Worm (Caenorhabditis elegans): Measurements from ENCODE around the gene F10D7.5.

Gene F10D7.5

DNA sequence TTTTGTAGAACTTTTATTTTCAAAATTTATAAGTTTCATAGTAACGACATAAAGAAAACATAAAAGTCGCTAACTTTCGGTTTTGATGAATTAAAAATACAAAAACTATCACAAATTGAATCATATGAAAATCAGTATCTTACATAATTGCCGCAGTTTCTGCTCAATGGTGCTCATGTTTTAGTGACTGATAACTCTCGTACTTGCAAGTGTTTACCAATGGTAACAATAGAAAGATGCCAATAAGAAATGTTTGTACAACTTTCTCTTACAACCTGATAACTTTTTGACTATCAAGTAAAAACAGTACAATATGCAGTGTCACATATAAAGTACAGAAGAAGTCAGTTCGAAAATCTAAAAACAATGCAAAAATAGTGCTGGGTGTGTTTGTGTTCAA lies 5.3 kb downstream of the F10D7.5 start (continued):
- TF ChIP-seq nhr-11 (tag; optimal IDR thresholded peaks at IDR 0.05): no peak

DNA sequence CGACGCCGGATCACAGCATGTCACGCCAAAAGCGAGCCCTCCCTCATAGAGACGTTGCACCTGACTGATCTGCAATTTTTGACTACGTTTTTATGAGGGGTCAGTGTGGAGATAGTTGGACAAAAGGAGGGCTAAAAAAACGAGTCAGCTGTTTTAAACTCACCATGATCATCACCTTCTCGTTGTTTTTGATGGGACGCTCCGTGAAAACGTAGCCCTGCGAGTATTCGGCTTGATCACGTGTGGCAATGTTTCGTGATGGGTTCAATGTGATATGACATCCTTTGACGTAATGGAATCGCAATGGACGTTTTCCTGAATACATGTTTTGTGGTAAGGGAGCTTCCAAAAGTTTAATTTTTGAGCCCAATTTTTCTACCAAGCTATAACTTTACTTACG lies 6.3 kb downstream of the F10D7.5 start:
- TF ChIP-seq pat-9 (tag; optimal IDR thresholded peaks at IDR 0.05) (no peak), fkh-6 (tag; optimal IDR thresholded peaks at IDR 0.05) (no peak), zip-5 (tag; optimal IDR thresholded peaks at IDR 0.05) (no peak), ceh-30 (tag; optimal IDR thresholded peaks at IDR 0.05) (no peak), ceh-24 (tag; optimal IDR thresholded peaks at IDR 0.05) (no peak), pax-1 (tag; optimal IDR thresholded peaks at IDR 0.05) (no peak), ceh-9 (tag; optimal IDR thresholded peaks at IDR 0.05) (no peak), pag-3 (tag; optimal IDR thresholded peaks at IDR 0.05; ENCODE audit: borderline replicate concordance) (no peak), hlh-15 (tag; optimal IDR thresholded peaks at IDR 0.05) (no peak), unc-3 (GFP tag; conservative IDR thresholded peaks at IDR 0.05) (no peak), unc-3 (tag; optimal IDR thresholded peaks at IDR 0.05) (no peak), pqm-1 (tag; optimal IDR thresholded peaks at IDR 0.05) (no peak), odd-2 (tag; optimal IDR thresholded peaks at IDR 0.05) (no peak), ceh-2 (tag; optimal IDR thresholded peaks at IDR 0.05) (no peak), ceh-18 (tag; optimal IDR thresholded peaks at IDR 0.05) (no peak), sox-4 (tag; optimal IDR thresholded peaks at IDR 0.05) (no peak), npax-4 (tag; optimal IDR thresholded peaks at IDR 0.05) (no peak), dve-1 (tag; optimal IDR thresholded peaks at IDR 0.05) (no peak), ahr-1 (tag; optimal IDR thresholded peaks at IDR 0.05) (no peak), lin-11 (tag; optimal IDR thresholded peaks at IDR 0.05) (no peak), madf-2 (tag; optimal IDR thresholded peaks at IDR 0.05) (no peak)

DNA sequence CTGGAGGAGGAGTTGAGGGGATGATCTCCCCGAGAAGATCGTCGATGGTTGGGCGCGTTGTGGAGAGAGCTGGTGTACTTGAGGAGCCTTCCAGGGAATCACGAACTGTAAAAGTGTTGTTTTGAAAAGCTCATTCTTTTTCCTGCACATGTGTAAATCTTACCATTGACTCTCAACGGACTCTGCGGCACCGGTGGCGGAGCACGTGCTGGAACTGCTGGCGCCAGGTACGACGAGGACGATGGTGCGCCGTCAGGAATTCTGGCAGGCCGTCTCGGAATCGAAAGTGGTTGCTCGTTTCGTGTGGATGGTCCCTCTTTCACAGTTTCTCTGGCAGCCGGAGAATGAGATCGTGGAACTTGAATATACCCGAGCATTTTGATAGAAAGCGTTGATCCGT lies 7.1 kb downstream of the F10D7.5 start:
- TF ChIP-seq unc-55 (GFP tag; optimal IDR thresholded peaks at IDR 0.05) (no peak), F13H6.1 (tag; optimal IDR thresholded peaks at IDR 0.05) (no peak), unc-3 (GFP tag; conservative IDR thresholded peaks at IDR 0.05) (no peak), unc-3 (tag; optimal IDR thresholded peaks at IDR 0.05) (no peak), C38D4.7 (GFP tag; optimal IDR thresholded peaks at IDR 0.05) (no peak), ceh-24 (tag; optimal IDR thresholded peaks at IDR 0.05) (no peak), npax-4 (tag; optimal IDR thresholded peaks at IDR 0.05) (no peak)

DNA sequence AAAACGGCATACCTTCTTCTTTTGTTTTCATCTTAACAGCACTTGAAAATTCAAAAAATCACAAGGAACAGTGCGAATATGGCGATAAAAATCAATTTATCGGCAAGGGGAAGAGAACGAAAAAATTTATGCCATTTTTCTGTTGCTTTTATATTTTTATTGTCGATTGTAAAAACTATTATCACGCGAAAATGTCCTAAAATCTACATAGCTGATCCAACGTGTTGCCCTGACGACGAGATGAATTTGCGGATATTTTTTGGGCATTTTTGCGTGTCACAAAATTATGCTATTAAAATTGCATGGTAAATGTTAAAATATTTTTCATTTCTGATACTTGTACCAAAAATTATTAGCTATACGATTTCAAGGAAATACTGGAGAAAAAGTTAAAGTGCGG lies 9.4 kb downstream of the F10D7.5 start, which contains the start of gene F10D7.4:
F10D7.4 (minus strand) TSS at position 101 of the 400 bp plus-strand sequence.
- TF ChIP-seq dmd-4 (tag; optimal IDR thresholded peaks at IDR 0.05; ENCODE audit: borderline replicate concordance) (no peak), ceh-34 (tag; optimal IDR thresholded peaks at IDR 0.05) (no peak), gmeb-2 (tag; optimal IDR thresholded peaks at IDR 0.05) (no peak), unc-42 (tag; optimal IDR thresholded peaks at IDR 0.05) (no peak), K02D7.2 (tag; optimal IDR thresholded peaks at IDR 0.05) (no peak), syd-9 (tag; optimal IDR thresholded peaks at IDR 0.05) (no peak), ceh-2 (tag; optimal IDR thresholded peaks at IDR 0.05) (no peak)

DNA sequence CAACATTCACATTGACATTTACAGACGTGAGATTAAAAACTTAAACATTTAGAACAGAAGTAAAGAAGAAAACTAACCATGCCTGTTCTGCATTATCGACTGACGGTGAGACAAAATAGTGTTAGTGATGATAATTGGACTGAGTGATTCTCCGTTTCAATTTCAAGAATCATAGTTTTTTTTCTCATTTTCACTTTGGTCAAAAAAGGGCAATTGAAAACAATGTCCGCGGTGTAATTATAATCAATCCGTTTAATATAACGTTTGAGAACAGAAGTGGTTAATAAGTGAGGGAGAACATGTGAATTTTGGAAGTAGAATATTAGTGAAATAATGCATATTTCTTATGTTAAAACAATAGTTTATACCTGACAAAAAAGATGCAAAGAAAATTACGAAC lies 11.7 kb downstream of the F10D7.5 start, which contains the start of gene F10D7.10:
F10D7.10 (minus strand) TSS at position 101 of the 400 bp plus-strand sequence.
- TF ChIP-seq ceh-9 (tag; optimal IDR thresholded peaks at IDR 0.05) (no peak), sox-2 (GFP tag; IDR thresholded peaks at IDR 0.05) (no peak), syd-9 (tag; optimal IDR thresholded peaks at IDR 0.05) (no peak), npax-4 (tag; optimal IDR thresholded peaks at IDR 0.05) (no peak), ceh-31 (tag; optimal IDR thresholded peaks at IDR 0.05) (no peak), tbx-2 (tag; optimal IDR thresholded peaks at IDR 0.05) (no peak), tbx-7 (tag; optimal IDR thresholded peaks at IDR 0.05) (no peak), pax-1 (tag; optimal IDR thresholded peaks at IDR 0.05) (no peak), nhr-232 (tag; optimal IDR thresholded peaks at IDR 0.05) (no peak), hlh-15 (tag; optimal IDR thresholded peaks at IDR 0.05) (no peak), ttx-3 (tag; optimal IDR thresholded peaks at IDR 0.05) (no peak), C38D4.7 (GFP tag; optimal IDR thresholded peaks at IDR 0.05) (no peak), elt-4 (tag; optimal IDR thresholded peaks at IDR 0.05) (no peak), unc-3 (GFP tag; conservative IDR thresholded peaks at IDR 0.05) (no peak), unc-3 (tag; optimal IDR thresholded peaks at IDR 0.05) (no peak)
